Worm (Caenorhabditis elegans): ENCODE data around the gene str-230.

DNA sequence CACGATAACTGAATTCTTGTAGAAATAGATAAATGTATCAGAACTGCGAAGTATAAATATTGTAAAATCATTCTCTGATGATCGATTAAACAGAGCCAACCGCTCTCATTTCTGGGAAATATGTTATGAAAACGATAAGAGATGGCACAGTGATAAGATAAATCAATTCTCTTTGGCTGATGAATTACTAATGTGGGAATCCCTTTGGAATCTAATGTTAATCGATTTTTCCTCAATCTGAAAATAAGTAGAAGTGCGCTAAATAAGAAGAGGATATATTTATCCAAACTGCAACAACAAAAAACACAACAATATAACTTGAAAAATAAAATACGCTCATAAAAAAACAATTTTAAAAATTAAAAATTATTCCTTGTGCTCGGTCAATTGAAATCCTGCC, 27.8 kb downstream of the str-230 start, which contains the start of gene cest-2.3:
- TF ChIP-seq B0310.2 (tag; optimal IDR thresholded peaks at IDR 0.05) (no peak), pes-1 (GFP tag; IDR thresholded peaks at IDR 0.05) (no peak), flt-1 (GFP tag; IDR thresholded peaks at IDR 0.05) (no peak), ama-1 (optimal IDR thresholded peaks at IDR 0.05) (no peak), ets-7 (tag; optimal IDR thresholded peaks at IDR 0.05) (no peak), tra-4 (tag; optimal IDR thresholded peaks at IDR 0.05) (no peak), ceh-13 (GFP tag; optimal IDR thresholded peaks at IDR 0.05) (no peak), F13C5.2 (tag; optimal IDR thresholded peaks at IDR 0.05) (no peak), hnd-1 (tag; optimal IDR thresholded peaks at IDR 0.05) (no peak), scrt-1 (GFP tag; IDR thresholded peaks at IDR 0.05) (no peak), sea-1 (GFP tag; conservative IDR thresholded peaks at IDR 0.05) (no peak)

All from whole organism, early embryonic.